Worm (Caenorhabditis elegans) whole organism, L4 larva: ENCODE measurements around the gene K01G5.8.

ENCODE experiments used
- D1046.2 ChIP-seq: fragments of 200-800 bp; sonication (Bioruptor generic); IDR thresholded peaks from 2 replicates; pipeline ENCODE4 v1.3.6; 2022; ENCODE audit warnings: missing genetic modification characterization, missing compliant biosample characterization
- F10B5.3 ChIP-seq: sonication (generic microtip); optimal IDR thresholded peaks from 2 replicates; lab custom pipeline; 2016; ENCODE audit warnings: mild to moderate bottlenecking, missing genetic modification characterization, missing compliant biosample characterization
- F37D6.2 ChIP-seq: sonication (generic microtip); optimal IDR thresholded peaks from 2 replicates; lab custom pipeline; 2016; ENCODE audit warnings: mild to moderate bottlenecking, missing genetic modification characterization, missing compliant biosample characterization
- F49E8.2 ChIP-seq: sonication (generic microtip); optimal IDR thresholded peaks from 2 replicates; lab custom pipeline; 2016; ENCODE audit warnings: missing compliant biosample characterization, mild to moderate bottlenecking, missing genetic modification characterization, borderline replicate concordance
- R02D3.7 ChIP-seq: fragments of 150-350 bp; sonication (generic microtip); optimal IDR thresholded peaks from 3 replicates; lab custom pipeline; 2014; ENCODE audit warnings: missing biosample characterization, missing genetic modification characterization
- T20F7.1 ChIP-seq: fragments of 200-800 bp; sonication (Bioruptor generic); optimal IDR thresholded peaks from 2 replicates; lab custom pipeline; 2018; ENCODE audit warnings: mild to moderate bottlenecking, missing genetic modification characterization, missing compliant biosample characterization
- Y48G9A.11 ChIP-seq: fragments of 200-800 bp; sonication (Bioruptor generic); IDR thresholded peaks from 2 replicates; pipeline ENCODE4 v1.3.6; 2022; ENCODE audit warnings: missing genetic modification reagents, missing genetic modification characterization, missing compliant biosample characterization
- Y75B8A.6 ChIP-seq: fragments of 200-800 bp; sonication (Bioruptor generic); IDR thresholded peaks from 2 replicates; pipeline ENCODE4 v1.3.6; 2022; ENCODE audit warnings: missing genetic modification reagents, missing genetic modification characterization, missing compliant biosample characterization
- ZK546.5 ChIP-seq, 2 experiments: sonication (generic microtip); optimal IDR thresholded peaks; 2 replicates each; lab custom pipeline; 2017; ENCODE audit warnings: missing biosample characterization in 2 of 2, missing genetic modification characterization in 2 of 2
- aha-1 ChIP-seq: fragments of 150-350 bp; peaks from one replicate; lab custom pipeline; 2014; ENCODE audit warnings: missing biosample characterization, missing genetic modification characterization
- arid-1 ChIP-seq: fragments of 200-800 bp; sonication (Bioruptor generic); conservative IDR thresholded peaks from 2 replicates; pipeline ENCODE4 v1.3.6; 2022; ENCODE audit warnings: missing genetic modification reagents, missing genetic modification characterization, missing compliant biosample characterization
- ceh-28 ChIP-seq: fragments of 150-350 bp; optimal IDR thresholded peaks from 2 replicates; lab custom pipeline; 2014; ENCODE audit warnings: missing biosample characterization, missing genetic modification reagents, missing genetic modification characterization
- ceh-32 ChIP-seq: sonication (generic microtip); optimal IDR thresholded peaks from 2 replicates; lab custom pipeline; 2016; ENCODE audit warnings: mild to moderate bottlenecking, missing genetic modification characterization, missing compliant biosample characterization; ENCODE audit not compliant: poor library complexity
- ceh-62 ChIP-seq: sonication (generic microtip); optimal IDR thresholded peaks from 2 replicates; lab custom pipeline; 2017; ENCODE audit warnings: missing biosample characterization, missing genetic modification characterization
- ceh-82 ChIP-seq: sonication (generic microtip); optimal IDR thresholded peaks from 2 replicates; lab custom pipeline; 2017; ENCODE audit warnings: missing biosample characterization, missing genetic modification characterization
- ctbp-1 ChIP-seq: fragments of 200-800 bp; sonication (Bioruptor generic); IDR thresholded peaks from 2 replicates; pipeline ENCODE4 v1.3.6; 2022; ENCODE audit warnings: missing genetic modification reagents, missing genetic modification characterization, missing compliant biosample characterization
- daf-8 ChIP-seq: fragments of 200-800 bp; sonication (Bioruptor generic); IDR thresholded peaks from 2 replicates; pipeline ENCODE4 v1.3.6; 2022; ENCODE audit warnings: missing genetic modification characterization, missing compliant biosample characterization
- dpl-1 ChIP-seq: fragments of 150-350 bp; optimal IDR thresholded peaks from 2 replicates; lab custom pipeline; 2014; ENCODE audit warnings: missing biosample characterization, missing genetic modification reagents, missing genetic modification characterization
- duxl-1 ChIP-seq: sonication (generic microtip); optimal IDR thresholded peaks from 2 replicates; lab custom pipeline; 2016; ENCODE audit warnings: mild to moderate bottlenecking, missing genetic modification characterization, moderate library complexity, missing compliant biosample characterization; ENCODE audit not compliant: poor library complexity
- egl-43 ChIP-seq: fragments of 200-800 bp; sonication (Bioruptor generic); IDR thresholded peaks from 2 replicates; pipeline ENCODE4 v1.3.6; 2022; ENCODE audit warnings: missing genetic modification reagents, missing genetic modification characterization, missing compliant biosample characterization
- hlh-30 ChIP-seq: sonication (generic microtip); optimal IDR thresholded peaks from 2 replicates; lab custom pipeline; 2017; ENCODE audit warnings: antibody characterized with exemption, mild to moderate bottlenecking, missing genetic modification characterization, missing compliant biosample characterization; ENCODE audit not compliant: insufficient read depth
- hmg-1.1 ChIP-seq: fragments of 200-800 bp; sonication (Bioruptor generic); IDR thresholded peaks from 2 replicates; pipeline ENCODE4 v1.3.6; 2022; ENCODE audit warnings: missing genetic modification reagents, missing genetic modification characterization, missing compliant biosample characterization
- lim-7 ChIP-seq: fragments of 200-800 bp; sonication (Bioruptor generic); IDR thresholded peaks from 2 replicates; pipeline ENCODE4 v1.3.6; 2022; ENCODE audit warnings: missing genetic modification characterization, missing compliant biosample characterization
- lin-1 ChIP-seq: fragments of 200-800 bp; sonication (Bioruptor generic); IDR thresholded peaks from 2 replicates; pipeline ENCODE4 v1.3.6; 2022; ENCODE audit warnings: missing genetic modification reagents, missing genetic modification characterization, missing compliant biosample characterization
- lin-15B ChIP-seq: fragments of 150-350 bp; sonication (generic microtip); optimal IDR thresholded peaks from 3 replicates; lab custom pipeline; 2014; ENCODE audit warnings: missing biosample characterization, missing genetic modification characterization
- lin-29 ChIP-seq: fragments of 200-800 bp; sonication (Bioruptor generic); IDR thresholded peaks from 2 replicates; pipeline ENCODE4 v1.3.6; 2022; ENCODE audit warnings: missing genetic modification reagents, missing genetic modification characterization, missing compliant biosample characterization
- lin-38 ChIP-seq: fragments of 200-800 bp; sonication (Bioruptor generic); IDR thresholded peaks from 2 replicates; pipeline ENCODE4 v1.3.6; 2022; ENCODE audit warnings: missing genetic modification reagents, missing genetic modification characterization, missing compliant biosample characterization
- lir-3 ChIP-seq: sonication (generic microtip); optimal IDR thresholded peaks from 2 replicates; lab custom pipeline; 2016; ENCODE audit warnings: mild to moderate bottlenecking, missing genetic modification characterization, missing compliant biosample characterization
- lsy-2 ChIP-seq, 2 experiments: fragments of 150-350 bp in 1 of 2; sonication (generic microtip) in 1 of 2; optimal IDR thresholded peaks; 2 replicates each; lab custom pipeline; 2014 to 2017; ENCODE audit warnings: missing biosample characterization in 2 of 2, missing genetic modification characterization in 2 of 2
- mdt-29 ChIP-seq: fragments of 200-800 bp; sonication (Bioruptor generic); IDR thresholded peaks from 2 replicates; pipeline ENCODE4 v1.3.6; 2022; ENCODE audit warnings: missing genetic modification reagents, missing genetic modification characterization, missing compliant biosample characterization
- mes-2 ChIP-seq: sonication (generic microtip); optimal IDR thresholded peaks from 2 replicates; lab custom pipeline; 2016; ENCODE audit warnings: missing genotype, mild to moderate bottlenecking, missing genetic modification characterization, missing compliant biosample characterization; ENCODE audit not compliant: poor library complexity, severe bottlenecking
- mxl-2 ChIP-seq: fragments of 200-800 bp; sonication (Bioruptor generic); conservative IDR thresholded peaks from 2 replicates; pipeline ENCODE4 v1.3.6; 2022; ENCODE audit warnings: missing genetic modification reagents, missing genetic modification characterization, missing compliant biosample characterization
- nhr-10 ChIP-seq: fragments of 150-350 bp; optimal IDR thresholded peaks from 2 replicates; lab custom pipeline; 2014; ENCODE audit warnings: missing biosample characterization, missing genetic modification characterization
- nhr-102 ChIP-seq: sonication (generic microtip); optimal IDR thresholded peaks from 2 replicates; lab custom pipeline; 2016; ENCODE audit warnings: mild to moderate bottlenecking, missing genetic modification characterization, moderate library complexity, missing compliant biosample characterization
- nhr-111 ChIP-seq: fragments of 200-800 bp; sonication (Bioruptor generic); optimal IDR thresholded peaks from 2 replicates; lab custom pipeline; 2018; ENCODE audit warnings: mild to moderate bottlenecking, missing genetic modification characterization, missing compliant biosample characterization
- nhr-237 ChIP-seq: sonication (generic microtip); optimal IDR thresholded peaks from 2 replicates; lab custom pipeline; 2017; ENCODE audit warnings: missing biosample characterization, missing genetic modification characterization
- nhr-28 ChIP-seq: fragments of 150-350 bp; optimal IDR thresholded peaks from 2 replicates; lab custom pipeline; 2014; ENCODE audit warnings: missing biosample characterization, missing genetic modification characterization
- nhr-41 ChIP-seq: fragments of 200-800 bp; sonication (Bioruptor generic); IDR thresholded peaks from 2 replicates; pipeline ENCODE4 v1.3.6; 2022; ENCODE audit warnings: missing genetic modification reagents, missing genetic modification characterization, missing compliant biosample characterization
- nhr-42 ChIP-seq: fragments of 200-800 bp; sonication (Bioruptor generic); IDR thresholded peaks from 2 replicates; pipeline ENCODE4 v1.3.6; 2022; ENCODE audit warnings: missing genetic modification characterization, missing compliant biosample characterization
- nhr-6 ChIP-seq: fragments of 150-350 bp; optimal IDR thresholded peaks from 2 replicates; lab custom pipeline; 2014; ENCODE audit warnings: missing biosample characterization, missing genetic modification characterization
- php-3 ChIP-seq: fragments of 200-800 bp; sonication (Bioruptor generic); IDR thresholded peaks from 2 replicates; pipeline ENCODE4 v1.3.6; 2022; ENCODE audit warnings: missing genetic modification reagents, missing genetic modification characterization, missing compliant biosample characterization
- saeg-2 ChIP-seq: fragments of 200-800 bp; sonication (Bioruptor generic); IDR thresholded peaks from 2 replicates; pipeline ENCODE4 v1.3.6; 2022; ENCODE audit warnings: missing genetic modification reagents, missing genetic modification characterization, missing compliant biosample characterization
- skn-1 ChIP-seq: fragments of 150-350 bp; optimal IDR thresholded peaks from 2 replicates; lab custom pipeline; 2014; ENCODE audit warnings: missing biosample characterization, missing genetic modification characterization
- snpc-1.2 ChIP-seq: fragments of 200-800 bp; sonication (Bioruptor generic); IDR thresholded peaks from 2 replicates; pipeline ENCODE4 v1.3.6; 2022; ENCODE audit warnings: missing genetic modification reagents, missing genetic modification characterization, missing compliant biosample characterization
- snpc-4 ChIP-seq: fragments of 150-350 bp; optimal IDR thresholded peaks from 2 replicates; lab custom pipeline; 2014; ENCODE audit warnings: missing biosample characterization, missing genetic modification characterization
- spr-1 ChIP-seq: sonication (generic microtip); optimal IDR thresholded peaks from 2 replicates; lab custom pipeline; 2016; ENCODE audit warnings: mild to moderate bottlenecking, missing genetic modification characterization, missing compliant biosample characterization
- spr-3 ChIP-seq: fragments of 200-800 bp; sonication (Bioruptor generic); optimal IDR thresholded peaks from 2 replicates; lab custom pipeline; 2018; ENCODE audit warnings: mild to moderate bottlenecking, missing genetic modification characterization, missing compliant biosample characterization
- tag-97 ChIP-seq: fragments of 200-800 bp; sonication (Bioruptor generic); IDR thresholded peaks from 2 replicates; pipeline ENCODE4 v1.3.6; 2022; ENCODE audit warnings: missing genetic modification characterization, missing compliant biosample characterization
- unc-130 ChIP-seq: sonication (generic microtip); optimal IDR thresholded peaks from 2 replicates; lab custom pipeline; 2016; ENCODE audit warnings: missing genetic modification reagents, missing genetic modification characterization, missing compliant biosample characterization
- unc-39 ChIP-seq: sonication (generic microtip); optimal IDR thresholded peaks from 2 replicates; lab custom pipeline; 2017; ENCODE audit warnings: missing biosample characterization, missing genetic modification characterization
- ztf-11 ChIP-seq: fragments of 150-350 bp; optimal IDR thresholded peaks from 2 replicates; lab custom pipeline; 2014; ENCODE audit warnings: missing biosample characterization, missing genetic modification characterization
- ztf-7 ChIP-seq: fragments of 150-350 bp; optimal IDR thresholded peaks from 2 replicates; lab custom pipeline; 2014; ENCODE audit warnings: missing biosample characterization, missing genetic modification characterization

K01G5.8 gene

ce11 chrIII:10706972-10707438, 33.6 kb downstream of the K01G5.8 start, which contains the start of the genes Y39A1A.21 and Y39A1A.22 (continued):
- TF ChIP-seq F49E8.2 (tag; lab: Kevin White, UChicago): peak; percentile 27
- TF ChIP-seq ztf-7 (tag; lab: Kevin White, UChicago): peak; percentile 53
- TF ChIP-seq D1046.2 (GFP tag; lab: Robert Waterston, UW): no peak
- TF ChIP-seq ceh-28: no peak
- TF ChIP-seq mxl-2 (GFP tag; lab: Robert Waterston, UW): no peak
- TF ChIP-seq spr-3 (GFP tag; lab: Kevin White, UChicago): peak; percentile 74
- peak; percentile 71 for TF ChIP-seq egl-43 (GFP tag; lab: Robert Waterston, UW)
- peak; percentile 62 for TF ChIP-seq spr-1 (tag; lab: Kevin White, UChicago)
- no peak for TF ChIP-seq lim-7
- TF ChIP-seq ceh-62: no peak
- TF ChIP-seq ctbp-1 (GFP tag; lab: Robert Waterston, UW): 0 out of 2 replicates have a peak, but pooled peaks have one; percentile 30
- peak; percentile 68 for TF ChIP-seq nhr-6 (tag; lab: Kevin White, UChicago)
- no peak for TF ChIP-seq nhr-41 (GFP tag; lab: Robert Waterston, UW)
- 0 out of 2 replicates have a peak, but pooled peaks have one; percentile 23 for TF ChIP-seq saeg-2 (GFP tag; lab: Robert Waterston, UW)
- no peak for TF ChIP-seq daf-8 (GFP tag; lab: Robert Waterston, UW)
- TF ChIP-seq php-3 (GFP tag; lab: Robert Waterston, UW): no peak
- TF ChIP-seq hlh-30: peak; percentile 69
- no peak for TF ChIP-seq Y75B8A.6 (GFP tag; lab: Robert Waterston, UW)
- TF ChIP-seq nhr-10: no peak
- TF ChIP-seq Y48G9A.11 (GFP tag; lab: Robert Waterston, UW): 0 out of 2 replicates have a peak, but pooled peaks have one; percentile 31
- no peak for TF ChIP-seq snpc-1.2 (GFP tag; lab: Robert Waterston, UW)
- TF ChIP-seq hmg-1.1 (GFP tag; lab: Robert Waterston, UW): peak; percentile 72
- no peak for TF ChIP-seq R02D3.7
- TF ChIP-seq lin-15B (tag; lab: Kevin White, UChicago): no peak
- peak in 1 of 2 experiments; percentile 85 for TF ChIP-seq lsy-2 (tag; optimal IDR thresholded peaks at IDR 0.05; lab: Kevin White, UChicago)
- TF ChIP-seq nhr-102 (tag; lab: Kevin White, UChicago): peak; percentile 68
- TF ChIP-seq nhr-28 (tag; lab: Kevin White, UChicago): peak; percentile 56
- peak; percentile 68 for TF ChIP-seq arid-1 (GFP tag; lab: Robert Waterston, UW)
- TF ChIP-seq aha-1 (tag; lab: Kevin White, UChicago): no peak
- no peak for TF ChIP-seq T20F7.1 (GFP tag; lab: Kevin White, UChicago)
- peak; percentile 44 for TF ChIP-seq duxl-1
- TF ChIP-seq nhr-111: no peak
- no peak for TF ChIP-seq ceh-32 (tag; lab: Kevin White, UChicago)
- no peak for TF ChIP-seq ceh-82 (tag; lab: Kevin White, UChicago)
- no peak for TF ChIP-seq ztf-11 (tag; lab: Kevin White, UChicago)
- no peak for TF ChIP-seq lin-1 (GFP tag; lab: Robert Waterston, UW)
- TF ChIP-seq ZK546.5 (tag; optimal IDR thresholded peaks at IDR 0.05; lab: Kevin White, UChicago): no peak
- peak; percentile 43; the same call in 1 of the 2 replicates for TF ChIP-seq mdt-29
- peak; percentile 87 for TF ChIP-seq lin-38 (GFP tag; lab: Robert Waterston, UW)
- TF ChIP-seq lin-29: no peak
- peak; percentile 78 for TF ChIP-seq dpl-1 (GFP tag; lab: Kevin White, UChicago)
- TF ChIP-seq tag-97 (GFP tag; lab: Robert Waterston, UW): no peak
- TF ChIP-seq snpc-4 (tag; lab: Kevin White, UChicago): no peak
- no peak for TF ChIP-seq nhr-237 (tag; lab: Kevin White, UChicago)
- no peak for TF ChIP-seq unc-39 (tag; lab: Kevin White, UChicago)
- TF ChIP-seq unc-130 (GFP tag; lab: Kevin White, UChicago): peak; percentile 8
- peak; percentile 58 for TF ChIP-seq F37D6.2 (tag; lab: Kevin White, UChicago)
- peak; percentile 84 for TF ChIP-seq mes-2 (tag; lab: Kevin White, UChicago)
- TF ChIP-seq lir-3 (tag; lab: Kevin White, UChicago): no peak
- no peak for TF ChIP-seq skn-1 (tag; lab: Kevin White, UChicago)
- TF ChIP-seq F10B5.3: peak; percentile 23
- no peak; the same call in 1 of the 2 replicates for TF ChIP-seq nhr-42 (GFP tag; lab: Robert Waterston, UW)
